Fruit fly (Drosophila melanogaster): ENCODE measurements around the gene CG17746.

CG17746 gene

DNA sequence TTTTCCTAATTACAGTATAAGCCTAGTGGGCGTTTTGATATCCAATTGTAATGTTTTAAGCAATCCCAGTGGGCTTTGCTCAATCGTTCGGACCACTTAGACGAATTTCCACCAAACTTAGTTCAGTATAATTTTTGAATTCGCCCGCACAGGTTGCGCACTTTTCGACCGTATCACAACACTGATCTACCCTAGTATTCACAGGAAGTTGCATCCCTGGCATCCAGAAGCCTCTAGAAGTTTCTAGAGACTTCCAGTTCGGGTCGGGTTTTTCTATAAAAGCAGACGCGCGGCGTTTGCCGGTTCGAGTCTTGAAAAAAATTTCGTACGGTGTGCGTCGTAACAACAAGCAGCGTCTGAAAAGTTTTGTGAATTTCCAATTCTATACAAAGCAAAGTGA, 46.5 kb downstream of the CG17746 start, which contains the start of gene Hsp83 (continued):
- peak; percentile 86 for TF ChIP-seq Dek (tag; optimal IDR thresholded peaks at IDR 0.05)
- peak; percentile 81; the same call in 1 of the 2 replicates for TF ChIP-seq bowl (GFP tag; IDR thresholded peaks at IDR 0.05)
- TF ChIP-seq CG6254 (GFP tag; optimal IDR thresholded peaks at IDR 0.05) = peak; percentile 95
- no peak for TF ChIP-seq D (optimal IDR thresholded peaks at IDR 0.05)
- TF ChIP-seq D (GFP tag; optimal IDR thresholded peaks at IDR 0.05) = peak; percentile 95
- peak; percentile 81 for TF ChIP-seq CG3995 (GFP tag; optimal IDR thresholded peaks at IDR 0.05)
- TF ChIP-seq tap (tag; optimal IDR thresholded peaks at IDR 0.05) = peak; percentile 92
- TF ChIP-seq CG16779 (GFP tag; IDR thresholded peaks at IDR 0.05) = peak; percentile 96
- TF ChIP-seq jumu (GFP tag; optimal IDR thresholded peaks at IDR 0.05) = peak; percentile 88
- no peak for TF ChIP-seq CG8478 (optimal IDR thresholded peaks at IDR 0.05)
- peak; percentile 73 for TF ChIP-seq Sry-β (GFP tag; optimal IDR thresholded peaks at IDR 0.05)
- TF ChIP-seq slou (GFP tag; optimal IDR thresholded peaks at IDR 0.05) = peak; percentile 81
- no peak for TF ChIP-seq hkb (optimal IDR thresholded peaks at IDR 0.05)
- peak; percentile 96 for TF ChIP-seq hkb (GFP tag; IDR thresholded peaks at IDR 0.05)
- peak; percentile 96 for TF ChIP-seq bcd (GFP tag; optimal IDR thresholded peaks at IDR 0.05)
- TF ChIP-seq CG4820 (GFP tag; optimal IDR thresholded peaks at IDR 0.05) = peak; percentile 76
- TF ChIP-seq CG5953 (GFP tag; IDR thresholded peaks at IDR 0.05) = peak; percentile 94
- TF ChIP-seq gcm (GFP tag; optimal IDR thresholded peaks at IDR 0.05) = peak; percentile 98
- TF ChIP-seq CG3407 (GFP tag; optimal IDR thresholded peaks at IDR 0.05) = peak; percentile 94
- peak; percentile 99 for TF ChIP-seq HHEX (GFP tag; optimal IDR thresholded peaks at IDR 0.05)
- TF ChIP-seq fru (optimal IDR thresholded peaks at IDR 0.05) = no peak
- no peak for TF ChIP-seq CG13287 (GFP tag; IDR thresholded peaks at IDR 0.05; ENCODE audit: partially characterized antibody)
- TF ChIP-seq knrl (GFP tag; IDR thresholded peaks at IDR 0.05; ENCODE audit: partially characterized antibody) = no peak
- TF ChIP-seq CHES-1-like (GFP tag; optimal IDR thresholded peaks at IDR 0.05) = peak; percentile 96
- TF ChIP-seq Doc3 (GFP tag; IDR thresholded peaks at IDR 0.05; ENCODE audit: partially characterized antibody) = no peak
- TF ChIP-seq amos (GFP tag; IDR thresholded peaks at IDR 0.05; ENCODE audit: partially characterized antibody) = peak; percentile 3; the same call in 1 of the 2 replicates
- TF ChIP-seq CG13775 (GFP tag; optimal IDR thresholded peaks at IDR 0.05) = peak; percentile 95
- peak; percentile 76 for TF ChIP-seq pzg (GFP tag; optimal IDR thresholded peaks at IDR 0.05)
- TF ChIP-seq Dip2 (GFP tag; IDR thresholded peaks at IDR 0.05) = no peak
- TF ChIP-seq Bteb2 (GFP tag; optimal IDR thresholded peaks at IDR 0.05) = peak; percentile 90
- TF ChIP-seq Myb (GFP tag; optimal IDR thresholded peaks at IDR 0.05) = no peak
- TF ChIP-seq pfk (GFP tag; optimal IDR thresholded peaks at IDR 0.05) = peak; percentile 92
- TF ChIP-seq croc (GFP tag; conservative IDR thresholded peaks at IDR 0.05) = peak; percentile 46
- TF ChIP-seq CG12391 (tag; optimal IDR thresholded peaks at IDR 0.05) = peak; percentile 95
- peak; percentile 88 for TF ChIP-seq CG12236 (GFP tag; optimal IDR thresholded peaks at IDR 0.05)
- TF ChIP-seq CG11247 (GFP tag; IDR thresholded peaks at IDR 0.05) = peak; percentile 95
- TF ChIP-seq CG9797 (GFP tag; optimal IDR thresholded peaks at IDR 0.05) = peak; percentile 76
- TF ChIP-seq CG2199 (GFP tag; IDR thresholded peaks at IDR 0.05) = peak; percentile 75; the same call in 1 of the 3 replicates
- peak; percentile 54; the same call in 1 of the 2 replicates for TF ChIP-seq crol (GFP tag; IDR thresholded peaks at IDR 0.05)
- peak; percentile 58 for TF ChIP-seq CG4617 (GFP tag; optimal IDR thresholded peaks at IDR 0.05; ENCODE audit: borderline replicate concordance)
- peak; percentile 93 for TF ChIP-seq NC2α (GFP tag; optimal IDR thresholded peaks at IDR 0.05)
- TF ChIP-seq CG6854 (GFP tag; optimal IDR thresholded peaks at IDR 0.05) = peak; percentile 99
- peak; percentile 99 for TF ChIP-seq BtbVII (GFP tag; optimal IDR thresholded peaks at IDR 0.05)
- peak; percentile 89 for TF ChIP-seq maf-S (GFP tag; optimal IDR thresholded peaks at IDR 0.05)
- peak; percentile 99 for TF ChIP-seq CG12071 (GFP tag; optimal IDR thresholded peaks at IDR 0.05)
- TF ChIP-seq CG11723 (GFP tag; optimal IDR thresholded peaks at IDR 0.05) = peak; percentile 98
- TF ChIP-seq Xrp1 (GFP tag; IDR thresholded peaks at IDR 0.05) = peak; percentile 71
- TF ChIP-seq CG8290 (GFP tag; optimal IDR thresholded peaks at IDR 0.05) = peak; percentile 91
- peak; percentile 97 for TF ChIP-seq CG8290 (tag; optimal IDR thresholded peaks at IDR 0.05)
- no peak; the same call in 1 of the 2 replicates for TF ChIP-seq Dref (GFP tag; IDR thresholded peaks at IDR 0.05)
- peak; percentile 97 for TF ChIP-seq sens-2 (GFP tag; IDR thresholded peaks at IDR 0.05)
- TF ChIP-seq Fer2 (tag; optimal IDR thresholded peaks at IDR 0.05) = peak; percentile 91

Measured in whole organism, embryonic.